Fruit fly (Drosophila melanogaster) whole organism: ENCODE data around the gene alt.

Experiments
- CG8478 ChIP-seq: fragments of >200 bp; optimal IDR thresholded peaks from 2 replicates; lab custom pipeline; 2018; ENCODE audit warnings: inconsistent platforms
- EcR ChIP-seq, 2 experiments: fragments of >200 bp; optimal IDR thresholded peaks; 2 replicates each; lab custom pipeline; 2017; ENCODE audit warnings: missing biosample characterization in 2 of 2, missing genetic modification characterization in 2 of 2, missing genetic modification reagents in 2 of 2
- psq ChIP-seq: fragments of >200 bp; optimal IDR thresholded peaks from 2 replicates; lab custom pipeline; 2017
- usp ChIP-seq: fragments of >200 bp; optimal IDR thresholded peaks from 2 replicates; lab custom pipeline; 2017; ENCODE audit warnings: missing biosample characterization, missing genetic modification characterization, mixed read lengths

DNA sequence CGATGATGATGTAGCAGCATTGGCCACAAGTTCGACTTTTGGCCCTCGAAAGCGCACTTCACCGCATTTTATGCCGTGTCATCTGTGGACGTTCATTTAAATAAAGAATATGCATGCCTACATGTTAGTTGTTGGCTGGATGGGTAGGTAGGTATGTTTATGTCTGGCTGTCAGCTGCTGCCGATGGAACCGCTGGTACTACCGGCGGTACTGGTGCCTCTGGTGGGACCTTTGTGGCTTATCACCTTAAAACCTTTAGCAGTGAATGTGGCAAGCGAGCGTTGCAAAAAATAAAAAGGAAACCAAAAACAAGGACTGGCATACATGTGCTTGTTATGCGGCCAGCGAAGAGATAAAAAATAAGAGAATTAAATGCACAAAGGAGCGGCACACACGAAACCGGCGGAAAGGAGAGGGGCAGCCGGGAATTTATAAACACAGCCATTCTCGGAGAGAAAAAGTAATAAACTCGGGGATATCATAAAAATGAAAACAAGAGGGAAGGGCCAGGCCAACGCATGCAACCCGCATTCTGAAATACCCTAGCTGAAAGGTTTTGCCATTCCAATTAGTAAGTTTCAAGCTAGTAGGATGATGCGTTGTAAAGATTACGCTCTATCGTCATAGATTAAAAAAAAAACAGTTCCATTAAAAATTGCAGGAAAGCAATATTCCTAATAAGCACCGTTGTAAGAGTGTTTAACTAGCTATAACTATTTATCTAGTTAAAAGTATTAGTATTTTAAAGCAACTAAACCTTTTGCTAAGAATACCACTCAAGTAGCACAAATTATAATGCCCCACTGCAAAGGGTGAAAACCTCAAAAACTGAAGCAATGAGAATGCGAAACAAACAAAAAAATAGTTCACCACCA is 19.9 kb upstream of the alt start:
- TF ChIP-seq CG8478 (no peak), EcR (GFP tag; optimal IDR thresholded peaks at IDR 0.05; lab: Kevin White, UChicago) (no peak), psq (no peak), usp (GFP tag; lab: Kevin White, UChicago) (no peak)
